Fruit fly (Drosophila melanogaster) S2 (cell line): ENCODE measurements around the gene CG10680.

ENCODE experiments used
- CG8478 ChIP-seq: fragments of >200 bp; optimal IDR thresholded peaks from 2 replicates; lab custom pipeline; 2018
- CTCF ChIP-seq, 2 experiments: fragments of >200 bp; optimal IDR thresholded peaks; 2 replicates each; lab custom pipeline; 2018

DNA sequence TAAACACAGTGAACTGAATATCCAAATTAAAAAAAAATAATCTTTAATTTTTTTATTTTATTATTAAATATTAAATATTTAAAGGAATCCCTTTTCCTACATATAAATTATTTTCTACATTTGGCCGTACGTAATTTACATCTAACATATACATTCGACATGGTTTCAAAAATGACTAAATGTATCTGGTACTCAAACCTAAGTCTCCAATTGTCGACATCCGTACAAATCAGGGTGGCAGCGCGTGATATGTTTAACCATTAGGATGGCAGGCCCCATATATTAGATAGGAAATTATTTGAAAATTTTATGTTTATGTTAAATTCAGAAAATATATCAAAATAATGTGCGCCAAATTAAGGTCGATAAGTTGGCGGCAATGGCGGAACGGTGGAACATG, 48.7 kb upstream of the CG10680 start:
- TF ChIP-seq CG8478 (lab: Kevin White, UChicago) (no peak), CTCF (optimal IDR thresholded peaks at IDR 0.05; lab: Kevin White, UChicago) (peak; percentile 32 to 75)
